Fruit fly (Drosophila melanogaster): ENCODE data around the gene CG6324.
A peak's percentile ranks its signal among the peaks of the same experiment; 100 is the strongest.

CG6324 gene

DNA sequence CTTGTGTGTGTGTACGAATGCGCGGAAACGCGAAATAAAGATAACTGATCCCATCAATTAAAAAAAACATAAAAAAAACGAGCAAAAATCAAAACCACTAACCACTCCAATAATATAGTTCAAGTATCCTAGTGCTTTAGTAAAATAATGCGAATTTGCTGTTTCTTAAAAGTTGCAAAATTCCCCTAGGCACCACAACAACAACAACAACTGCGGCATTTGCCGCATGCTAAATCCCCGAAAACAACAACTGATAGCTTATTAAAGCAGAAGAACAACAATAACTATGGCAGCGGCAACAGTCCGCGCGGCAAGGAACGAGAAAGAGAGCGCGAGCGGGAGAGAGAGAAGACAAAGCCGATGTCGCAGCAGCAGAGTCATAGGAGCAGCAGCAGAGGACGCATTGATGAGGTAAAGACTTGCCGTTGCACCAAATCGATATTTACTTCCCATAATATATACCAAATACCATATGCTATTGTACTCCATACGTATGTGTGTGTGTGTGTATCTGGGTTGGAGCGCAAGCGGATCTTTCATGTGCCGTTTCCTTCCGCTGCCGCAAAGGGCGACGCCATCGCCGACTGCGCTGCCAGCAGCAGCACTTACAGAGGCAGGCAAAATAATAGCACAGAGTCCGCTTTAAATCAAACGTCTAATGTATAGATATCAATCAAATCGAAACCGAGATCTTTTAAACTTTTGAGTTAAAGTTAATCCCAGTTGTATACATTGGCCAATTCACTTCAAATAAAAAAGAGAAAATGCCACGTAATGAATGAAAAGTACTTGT is 7.3 kb downstream of the CG6324 start:
- no peak for TF ChIP-seq CG17801 (GFP tag; optimal IDR thresholded peaks at IDR 0.05; ENCODE audit: partially characterized antibody)

- TF ChIP-seq CG17801 (GFP tag; optimal IDR thresholded peaks at IDR 0.05; ENCODE audit: partially characterized antibody) = peak; percentile 10
Measured at dm6 chrX:15484451-15485032, 8.7 kb downstream of the CG6324 start.

DNA sequence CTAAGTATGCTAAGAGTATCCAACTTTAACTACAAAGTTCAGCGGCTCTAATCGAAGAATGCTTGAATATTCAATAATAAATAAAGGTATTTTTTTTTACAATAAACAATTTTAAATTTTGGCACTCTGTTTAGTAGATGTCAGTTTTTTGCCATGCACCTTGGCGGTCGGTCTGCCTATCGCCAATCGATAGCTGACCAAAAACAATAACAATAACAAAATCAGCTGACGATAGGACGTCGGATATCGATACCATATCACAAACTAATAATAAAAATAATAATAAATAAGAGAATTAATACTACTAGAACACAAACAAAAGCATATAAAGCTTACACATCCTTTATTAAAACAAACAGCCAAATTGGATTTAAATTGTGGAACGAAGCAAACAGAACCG is 10.8 kb downstream of the CG6324 start, which contains the start of gene Gmap:
Gmap (plus strand) TSS at position 241 of the 400 bp plus-strand sequence.
- peak; percentile 39 for TF ChIP-seq CG17801 (GFP tag; optimal IDR thresholded peaks at IDR 0.05; ENCODE audit: partially characterized antibody)

dm6 chrX:15490519-15490918 is 14.6 kb downstream of the CG6324 start:
- no peak for TF ChIP-seq CG17801 (GFP tag; optimal IDR thresholded peaks at IDR 0.05; ENCODE audit: partially characterized antibody)

- no peak for TF ChIP-seq CG17801 (GFP tag; optimal IDR thresholded peaks at IDR 0.05; ENCODE audit: partially characterized antibody)
Measured at dm6 chrX:15495600-15496379, 19.9 kb downstream of the CG6324 start.

- TF ChIP-seq CG17801 (GFP tag; optimal IDR thresholded peaks at IDR 0.05; ENCODE audit: partially characterized antibody) = no peak
Measured at dm6 chrX:15496651-15497409, 20.9 kb downstream of the CG6324 start.

DNA sequence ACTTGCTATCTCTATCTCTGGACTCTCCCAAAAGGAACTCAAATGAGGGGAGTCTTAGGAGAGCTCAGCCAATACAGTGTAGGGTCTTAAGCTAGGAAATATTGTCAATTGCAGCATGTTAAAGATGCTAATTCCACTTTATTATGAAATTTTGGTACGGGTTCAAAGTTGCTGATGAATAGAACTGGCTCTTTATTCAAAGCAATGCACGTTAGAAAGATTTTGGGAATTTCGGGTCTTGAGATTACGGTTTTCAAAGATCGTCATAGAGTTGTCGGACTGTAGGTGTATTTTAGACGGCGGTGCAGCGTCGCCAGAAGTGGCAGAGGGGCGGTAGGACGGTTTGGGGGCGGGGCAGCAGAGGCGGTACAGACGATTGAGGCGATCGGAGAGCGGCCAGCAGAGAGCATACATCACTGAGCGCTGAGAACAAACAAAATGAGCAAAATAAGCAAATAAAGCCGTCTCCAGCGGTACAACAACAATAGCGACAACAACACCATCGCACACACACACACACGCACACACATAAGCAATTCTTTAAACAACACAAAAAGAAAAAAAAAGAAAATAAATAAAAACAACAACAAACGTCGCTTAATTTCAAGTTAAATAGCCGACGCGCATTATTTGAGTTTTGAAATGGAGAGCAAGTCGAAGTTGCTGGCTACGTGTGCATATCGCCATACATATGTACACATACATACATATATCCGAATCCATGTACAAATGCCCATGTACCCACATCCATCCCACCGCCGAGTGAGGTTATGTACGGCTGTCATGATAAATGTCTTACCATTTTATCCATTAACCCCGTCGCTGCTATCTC is 21.8 kb downstream of the CG6324 start:
- TF ChIP-seq CG17801 (GFP tag; optimal IDR thresholded peaks at IDR 0.05; ENCODE audit: partially characterized antibody) = peak; percentile 80

dm6 chrX:15498791-15499190 is 22.9 kb downstream of the CG6324 start:
- peak; percentile 79 for TF ChIP-seq CG17801 (GFP tag; optimal IDR thresholded peaks at IDR 0.05; ENCODE audit: partially characterized antibody)

DNA sequence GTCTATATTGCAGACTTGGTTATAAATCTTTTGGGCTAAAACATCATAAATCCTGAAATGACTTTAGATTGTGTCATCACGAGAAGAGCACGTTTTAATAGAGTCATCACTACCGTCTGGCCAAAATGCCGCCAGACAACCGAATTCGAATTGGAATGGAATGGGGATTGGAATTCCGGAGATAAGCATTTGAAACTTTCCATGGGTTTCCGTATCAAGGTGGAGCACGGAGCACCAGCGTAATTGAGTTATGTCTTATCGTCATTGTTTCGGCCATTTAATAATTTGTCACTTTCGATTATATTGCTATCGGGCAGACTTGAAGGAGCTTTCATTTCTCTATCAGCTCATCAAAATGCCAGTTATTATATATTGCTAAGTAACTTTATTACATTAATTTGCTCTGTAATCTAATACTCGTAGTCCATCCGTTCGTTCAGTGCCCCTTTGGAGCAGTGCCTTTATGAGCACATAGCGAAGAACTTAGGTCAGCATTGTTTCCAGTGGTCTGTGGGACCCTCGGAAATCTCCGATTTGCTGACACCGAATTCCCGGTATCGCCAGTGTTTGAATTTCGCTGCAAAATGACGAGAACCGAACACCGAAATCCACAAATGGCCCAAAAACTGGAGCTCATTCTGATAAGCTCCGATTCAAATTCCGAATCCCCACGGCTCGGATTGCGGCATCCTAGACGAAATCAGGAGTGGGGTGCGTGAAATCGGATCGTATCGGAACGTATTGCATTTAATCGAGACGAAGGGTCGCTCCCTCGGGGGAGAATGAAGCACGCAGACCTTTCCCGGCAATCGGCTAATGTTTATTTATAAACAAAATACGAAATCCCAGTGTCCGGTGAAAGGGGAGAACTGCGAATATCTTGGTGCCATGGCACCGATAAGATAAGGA is 24.4 kb downstream of the CG6324 start:
- TF ChIP-seq CG17801 (GFP tag; optimal IDR thresholded peaks at IDR 0.05; ENCODE audit: partially characterized antibody) = no peak

- TF ChIP-seq CG17801 (GFP tag; optimal IDR thresholded peaks at IDR 0.05; ENCODE audit: partially characterized antibody) = no peak
Measured at dm6 chrX:15501706-15502267, 25.9 kb downstream of the CG6324 start.

DNA sequence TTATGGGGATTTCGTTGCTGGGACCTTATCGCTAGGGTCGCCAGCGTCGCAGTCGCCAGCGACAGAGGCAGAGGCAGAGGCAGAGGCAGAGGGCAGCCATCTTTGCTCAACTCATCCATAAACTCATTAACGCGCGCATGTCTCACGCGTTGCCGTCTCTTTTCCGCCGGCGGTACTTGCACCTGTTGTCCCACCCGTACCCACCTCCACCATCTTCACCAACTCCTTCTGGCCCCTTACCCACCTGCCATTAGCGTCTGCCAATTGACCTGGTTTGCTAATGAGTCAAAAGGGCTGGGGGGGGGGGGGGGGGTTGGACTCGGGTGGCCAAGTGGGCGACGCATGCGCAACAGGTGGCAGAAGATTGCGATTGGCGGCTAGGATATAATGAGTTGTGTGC is 27.0 kb downstream of the CG6324 start:
- no peak for TF ChIP-seq CG17801 (GFP tag; optimal IDR thresholded peaks at IDR 0.05; ENCODE audit: partially characterized antibody)

DNA sequence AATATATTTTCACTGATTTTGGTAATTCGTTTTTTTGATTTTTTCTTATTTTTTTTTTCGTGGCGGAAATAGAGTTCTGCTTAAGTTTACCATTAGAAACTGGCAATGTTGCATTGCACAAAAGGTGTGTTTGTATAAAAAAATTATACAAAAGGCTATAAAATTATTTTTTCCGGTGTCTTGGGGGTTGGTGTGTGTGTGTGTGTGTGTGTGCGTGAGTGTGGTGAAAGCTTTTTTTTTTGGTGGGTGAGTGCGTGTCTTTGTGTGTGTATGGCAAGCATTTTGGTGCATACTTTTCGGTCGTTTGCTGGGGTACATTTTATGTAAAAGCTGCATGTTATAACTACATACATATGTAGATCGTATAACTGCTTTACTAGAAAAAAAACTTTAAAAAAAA is 35.5 kb downstream of the CG6324 start:
- TF ChIP-seq CG17801 (GFP tag; optimal IDR thresholded peaks at IDR 0.05; ENCODE audit: partially characterized antibody) = peak; percentile 24

Data from ovary, adult (tissue).